Worm (Caenorhabditis elegans): Measurements from ENCODE around the gene F54F12.2.

The F54F12.2 gene

ce11 chrIII:13071432-13072259, 31.8 kb downstream of the F54F12.2 start:
- TF ChIP-seq ztf-4 (tag; optimal IDR thresholded peaks at IDR 0.05), result no peak
- TF ChIP-seq zag-1 (tag; optimal IDR thresholded peaks at IDR 0.05), result no peak
- TF ChIP-seq hmg-11 (tag; optimal IDR thresholded peaks at IDR 0.05), result peak; percentile 18
- no peak for TF ChIP-seq nhr-67 (tag; optimal IDR thresholded peaks at IDR 0.05)
- peak; percentile 44 for TF ChIP-seq ama-1 (optimal IDR thresholded peaks at IDR 0.05)
- no peak for TF ChIP-seq ceh-82 (tag; optimal IDR thresholded peaks at IDR 0.05)
- peak; percentile 7 for TF ChIP-seq egl-5 (tag; optimal IDR thresholded peaks at IDR 0.05)
- no peak for TF ChIP-seq nhr-12 (tag; optimal IDR thresholded peaks at IDR 0.05)
- peak; percentile 10 for TF ChIP-seq nhr-43 (tag; optimal IDR thresholded peaks at IDR 0.05; ENCODE audit: poor library complexity, severe bottlenecking)
- TF ChIP-seq aly-2 (tag; optimal IDR thresholded peaks at IDR 0.05), result no peak
- TF ChIP-seq pha-4 (tag; optimal IDR thresholded peaks at IDR 0.05), result peak; percentile 13
- TF ChIP-seq nfya-1 (tag; optimal IDR thresholded peaks at IDR 0.05; ENCODE audit: insufficient read depth), result peak; percentile 39
- TF ChIP-seq lin-15B (tag; optimal IDR thresholded peaks at IDR 0.05), result no peak
- peak; percentile 3 for TF ChIP-seq nhr-25 (tag; optimal IDR thresholded peaks at IDR 0.05)
- peak; percentile 20 for TF ChIP-seq lin-39 (tag; optimal IDR thresholded peaks at IDR 0.05)

- no peak for TF ChIP-seq sea-2 (GFP tag; optimal IDR thresholded peaks at IDR 0.05)
- TF ChIP-seq pqm-1 (tag; optimal IDR thresholded peaks at IDR 0.05), result no peak
- TF ChIP-seq nhr-237 (tag; optimal IDR thresholded peaks at IDR 0.05), result no peak
- no peak for TF ChIP-seq elt-2 (tag; optimal IDR thresholded peaks at IDR 0.05)
- TF ChIP-seq tbx-2 (tag; optimal IDR thresholded peaks at IDR 0.05), result no peak
- no peak for TF ChIP-seq nfya-1 (tag; optimal IDR thresholded peaks at IDR 0.05; ENCODE audit: insufficient read depth)
- no peak for TF ChIP-seq nhr-25 (tag; optimal IDR thresholded peaks at IDR 0.05)
- no peak for TF ChIP-seq zag-1 (tag; optimal IDR thresholded peaks at IDR 0.05)
- TF ChIP-seq eor-1 (tag; optimal IDR thresholded peaks at IDR 0.05), result no peak
- TF ChIP-seq R02D3.7 (tag; optimal IDR thresholded peaks at IDR 0.05), result no peak
- no peak for TF ChIP-seq fkh-2 (tag; optimal IDR thresholded peaks at IDR 0.05)
These were observed 47.6 kb downstream of the F54F12.2 start for ce11 chrIII:13087437-13087836.

ce11 chrIII:13091072-13091538, 51.3 kb downstream of the F54F12.2 start, which contains the start of gene Y39E4B.13:
Y39E4B.13 (plus strand) TSS chrIII:13091122.
- TF ChIP-seq lin-15B (tag; optimal IDR thresholded peaks at IDR 0.05), result no peak
- TF ChIP-seq skn-1 (tag; optimal IDR thresholded peaks at IDR 0.05), result no peak
- no peak for TF ChIP-seq hmg-11 (tag; optimal IDR thresholded peaks at IDR 0.05)
- TF ChIP-seq nhr-77 (tag; optimal IDR thresholded peaks at IDR 0.05), result no peak
- no peak for TF ChIP-seq ztf-11 (tag; optimal IDR thresholded peaks at IDR 0.05)
- TF ChIP-seq ZK546.5 (tag; optimal IDR thresholded peaks at IDR 0.05), result no peak
- no peak for TF ChIP-seq nhr-25 (tag; optimal IDR thresholded peaks at IDR 0.05)
- no peak for TF ChIP-seq nhr-28 (tag; optimal IDR thresholded peaks at IDR 0.05)
- TF ChIP-seq jun-1 (tag; optimal IDR thresholded peaks at IDR 0.05), result no peak
- no peak for TF ChIP-seq nhr-11 (tag; optimal IDR thresholded peaks at IDR 0.05)
- no peak for TF ChIP-seq pha-4 (tag; optimal IDR thresholded peaks at IDR 0.05)
- no peak for TF ChIP-seq snpc-4 (tag; optimal IDR thresholded peaks at IDR 0.05)
- TF ChIP-seq fkh-10 (GFP tag; optimal IDR thresholded peaks at IDR 0.05), result no peak
- no peak for TF ChIP-seq aly-2 (tag; optimal IDR thresholded peaks at IDR 0.05)
- no peak for TF ChIP-seq ceh-16 (tag; optimal IDR thresholded peaks at IDR 0.05)
- no peak for TF ChIP-seq pqm-1 (tag; optimal IDR thresholded peaks at IDR 0.05)
- no peak for TF ChIP-seq elt-2 (tag; optimal IDR thresholded peaks at IDR 0.05)
- TF ChIP-seq elt-1 (tag; optimal IDR thresholded peaks at IDR 0.05), result no peak
- TF ChIP-seq egl-5 (tag; optimal IDR thresholded peaks at IDR 0.05), result no peak

- no peak for TF ChIP-seq elt-2 (tag; optimal IDR thresholded peaks at IDR 0.05)
- no peak for TF ChIP-seq daf-12 (tag; optimal IDR thresholded peaks at IDR 0.05)
- TF ChIP-seq ztf-11 (tag; optimal IDR thresholded peaks at IDR 0.05), result no peak
- TF ChIP-seq fkh-10 (GFP tag; optimal IDR thresholded peaks at IDR 0.05), result no peak
- no peak for TF ChIP-seq unc-62 (GFP tag; optimal IDR thresholded peaks at IDR 0.05)
- TF ChIP-seq nhr-237 (tag; optimal IDR thresholded peaks at IDR 0.05), result no peak
- TF ChIP-seq elt-3 (tag; optimal IDR thresholded peaks at IDR 0.05), result no peak
- no peak for TF ChIP-seq zag-1 (tag; optimal IDR thresholded peaks at IDR 0.05)
- no peak for TF ChIP-seq sea-2 (GFP tag; optimal IDR thresholded peaks at IDR 0.05)
- TF ChIP-seq lsy-12 (tag; optimal IDR thresholded peaks at IDR 0.05), result no peak
- no peak for TF ChIP-seq ama-1 (optimal IDR thresholded peaks at IDR 0.05)
- TF ChIP-seq aly-2 (tag; optimal IDR thresholded peaks at IDR 0.05), result no peak
- no peak for TF ChIP-seq elt-1 (tag; optimal IDR thresholded peaks at IDR 0.05)
- TF ChIP-seq skn-1 (tag; optimal IDR thresholded peaks at IDR 0.05), result no peak
- TF ChIP-seq nhr-23 (tag; optimal IDR thresholded peaks at IDR 0.05), result no peak
- no peak for TF ChIP-seq nhr-77 (tag; optimal IDR thresholded peaks at IDR 0.05)
- no peak for TF ChIP-seq nhr-43 (tag; optimal IDR thresholded peaks at IDR 0.05; ENCODE audit: poor library complexity, severe bottlenecking)
- TF ChIP-seq egl-5 (tag; optimal IDR thresholded peaks at IDR 0.05), result no peak
- TF ChIP-seq pha-4 (tag; optimal IDR thresholded peaks at IDR 0.05), result no peak
- TF ChIP-seq snpc-4 (tag; optimal IDR thresholded peaks at IDR 0.05), result no peak
These were observed 52.5 kb downstream of the F54F12.2 start for ce11 chrIII:13092352-13092751.

All from whole organism, L3 larva.